Worm (Caenorhabditis elegans) whole organism, early embryonic: Measurements from ENCODE around the gene R08E3.1.

Source experiments
- B0310.2 ChIP-seq: sonication (generic microtip); optimal IDR thresholded peaks from 2 replicates; lab custom pipeline; 2016; ENCODE audit warnings: mild to moderate bottlenecking, missing genetic modification characterization, missing compliant biosample characterization
- F13C5.2 ChIP-seq: sonication (generic microtip); optimal IDR thresholded peaks from 2 replicates; lab custom pipeline; 2017; ENCODE audit warnings: mild to moderate bottlenecking, missing genetic modification characterization, inconsistent platforms, missing compliant biosample characterization
- aly-1 ChIP-seq: sonication (generic microtip); optimal IDR thresholded peaks from 2 replicates; lab custom pipeline; 2016; ENCODE audit warnings: missing genetic modification characterization, missing compliant biosample characterization
- ama-1 ChIP-seq: fragments of 150-350 bp; optimal IDR thresholded peaks from 2 replicates; lab custom pipeline; 2014
- ceh-13 ChIP-seq: fragments of 200-800 bp; sonication (Bioruptor generic); optimal IDR thresholded peaks from 2 replicates; lab custom pipeline; 2018; ENCODE audit warnings: mild to moderate bottlenecking, missing genetic modification characterization, missing compliant biosample characterization
- ceh-36 ChIP-seq: sonication (generic microtip); optimal IDR thresholded peaks from 2 replicates; lab custom pipeline; 2016; ENCODE audit warnings: missing genetic modification characterization, inconsistent platforms, missing compliant biosample characterization
- ets-7 ChIP-seq: sonication (generic microtip); optimal IDR thresholded peaks from 2 replicates; lab custom pipeline; 2016; ENCODE audit warnings: missing genotype, missing genetic modification characterization, missing compliant biosample characterization
- flt-1 ChIP-seq: fragments of 200-800 bp; sonication (Bioruptor generic); IDR thresholded peaks from 2 replicates; pipeline ENCODE4 v1.3.6; 2022; ENCODE audit warnings: missing genetic modification characterization, missing compliant biosample characterization
- hmbx-1 ChIP-seq: sonication (generic microtip); optimal IDR thresholded peaks from 2 replicates; lab custom pipeline; 2016; ENCODE audit warnings: mild to moderate bottlenecking, missing genetic modification characterization, missing compliant biosample characterization
- hmg-4 ChIP-seq: fragments of 200-800 bp; sonication (Bioruptor generic); optimal IDR thresholded peaks from 2 replicates; lab custom pipeline; 2018; ENCODE audit warnings: mild to moderate bottlenecking, missing genetic modification characterization, missing compliant biosample characterization
- hnd-1 ChIP-seq: sonication (generic microtip); optimal IDR thresholded peaks from 2 replicates; lab custom pipeline; 2016; ENCODE audit warnings: missing genetic modification characterization, missing compliant biosample characterization
- pes-1 ChIP-seq: fragments of 200-800 bp; sonication (Bioruptor generic); IDR thresholded peaks from 2 replicates; pipeline ENCODE4 v1.3.6; 2022; ENCODE audit warnings: missing genetic modification reagents, missing genetic modification characterization, missing compliant biosample characterization
- scrt-1 ChIP-seq: fragments of 200-800 bp; sonication (Bioruptor generic); IDR thresholded peaks from 2 replicates; pipeline ENCODE4 v1.3.6; 2022; ENCODE audit warnings: missing genetic modification characterization, missing compliant biosample characterization
- sea-1 ChIP-seq: fragments of 200-800 bp; sonication (Bioruptor generic); conservative IDR thresholded peaks from 2 replicates; pipeline ENCODE4 v1.3.6; 2022; ENCODE audit warnings: missing genetic modification characterization, missing compliant biosample characterization
- tbx-11 ChIP-seq: fragments of 200-800 bp; sonication (Bioruptor generic); IDR thresholded peaks from 2 replicates; pipeline ENCODE4 v1.3.6; 2022; ENCODE audit warnings: missing genetic modification characterization, missing compliant biosample characterization
- tbx-37 ChIP-seq: fragments of 200-800 bp; sonication (Bioruptor generic); conservative IDR thresholded peaks from 2 replicates; pipeline ENCODE4 v1.3.6; 2022; ENCODE audit warnings: missing genetic modification reagents, missing genetic modification characterization, missing compliant biosample characterization
- tra-4 ChIP-seq: sonication (generic microtip); optimal IDR thresholded peaks from 2 replicates; lab custom pipeline; 2017; ENCODE audit warnings: missing genetic modification characterization, missing compliant biosample characterization

R08E3.1 gene

ce11 chrX:4809189-4809588 lies 13.3 kb upstream of the R08E3.1 start:
- TF ChIP-seq tra-4 = no peak
- no peak for TF ChIP-seq tbx-37 (GFP tag; lab: Robert Waterston, UW)
- TF ChIP-seq hmbx-1 (tag; lab: Kevin White, UChicago) = no peak
- no peak for TF ChIP-seq ets-7 (tag; lab: Kevin White, UChicago)
- TF ChIP-seq hmg-4 (GFP tag; lab: Kevin White, UChicago) = no peak
- no peak for TF ChIP-seq F13C5.2
- no peak for TF ChIP-seq ceh-36 (tag; lab: Kevin White, UChicago)
- TF ChIP-seq ceh-13 (GFP tag; lab: Kevin White, UChicago) = no peak

ce11 chrX:4809753-4810424 lies 12.6 kb upstream of the R08E3.1 start:
- no peak for TF ChIP-seq B0310.2 (tag; lab: Kevin White, UChicago)
- no peak for TF ChIP-seq scrt-1 (GFP tag; lab: Robert Waterston, UW)
- no peak for TF ChIP-seq tra-4
- no peak for TF ChIP-seq ceh-13 (GFP tag; lab: Kevin White, UChicago)
- no peak for TF ChIP-seq ceh-36 (tag; lab: Kevin White, UChicago)
- TF ChIP-seq tbx-11 (GFP tag; lab: Robert Waterston, UW) = no peak

DNA sequence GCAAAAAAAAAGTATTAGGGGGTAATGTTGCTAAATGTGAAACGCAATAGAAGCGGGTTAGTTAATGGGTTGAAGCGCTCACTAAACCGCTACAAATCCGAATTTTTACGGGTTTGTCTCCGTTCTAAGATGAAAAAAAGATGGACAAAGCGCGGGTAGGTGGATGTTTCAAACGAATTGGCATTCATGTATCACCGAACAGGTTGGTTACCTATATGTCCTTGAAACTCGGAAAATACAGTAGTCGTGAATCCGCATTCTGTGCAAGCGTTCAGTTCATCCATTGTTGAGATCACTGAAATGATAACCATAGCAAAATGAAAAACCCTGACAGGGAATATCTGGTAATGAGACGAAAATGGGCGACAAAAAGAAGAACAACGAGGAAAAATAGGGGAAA lies 11.2 kb upstream of the R08E3.1 start, which contains the start of gene ztf-16:
Gene ztf-16, minus strand, starts transcription at position 299 of the 400 bp plus-strand sequence.
- TF ChIP-seq B0310.2 (tag; lab: Kevin White, UChicago) (no peak), ceh-13 (GFP tag; lab: Kevin White, UChicago) (no peak), sea-1 (no peak), tra-4 (no peak), pes-1 (GFP tag; lab: Robert Waterston, UW) (no peak), tbx-11 (GFP tag; lab: Robert Waterston, UW) (no peak), F13C5.2 (no peak), aly-1 (tag; lab: Kevin White, UChicago) (no peak), flt-1 (GFP tag; lab: Robert Waterston, UW) (no peak), hnd-1 (tag; lab: Kevin White, UChicago) (no peak), hmbx-1 (tag; lab: Kevin White, UChicago) (no peak), ceh-36 (tag; lab: Kevin White, UChicago) (no peak), hmg-4 (GFP tag; lab: Kevin White, UChicago) (no peak), tbx-37 (GFP tag; lab: Robert Waterston, UW) (no peak), ama-1 (lab: Kevin White, UChicago) (no peak), ets-7 (tag; lab: Kevin White, UChicago) (no peak), scrt-1 (GFP tag; lab: Robert Waterston, UW) (no peak)

ce11 chrX:4813115-4813732 lies 9.2 kb upstream of the R08E3.1 start:
- TF ChIP-seq aly-1 (tag; lab: Kevin White, UChicago) (peak; percentile 71), F13C5.2 (no peak)

- TF ChIP-seq hmbx-1 (tag; lab: Kevin White, UChicago) = no peak
- no peak for TF ChIP-seq tbx-37 (GFP tag; lab: Robert Waterston, UW)
- no peak for TF ChIP-seq hmg-4 (GFP tag; lab: Kevin White, UChicago)
- TF ChIP-seq ama-1 (lab: Kevin White, UChicago) = no peak
- no peak for TF ChIP-seq scrt-1 (GFP tag; lab: Robert Waterston, UW)
- TF ChIP-seq B0310.2 (tag; lab: Kevin White, UChicago) = no peak
- no peak for TF ChIP-seq F13C5.2
- no peak for TF ChIP-seq tbx-11 (GFP tag; lab: Robert Waterston, UW)
- no peak for TF ChIP-seq tra-4
- TF ChIP-seq ets-7 (tag; lab: Kevin White, UChicago) = no peak
Observed at ce11 chrX:4818252-4818651, 4.2 kb upstream of the R08E3.1 start, which contains the start of gene R08E3.3. Gene R08E3.3 (plus strand): TSS chrX:4818593.

ce11 chrX:4818872-4819271 lies 3.6 kb upstream of the R08E3.1 start:
- TF ChIP-seq sea-1 (no peak), ceh-36 (tag; lab: Kevin White, UChicago) (no peak), scrt-1 (GFP tag; lab: Robert Waterston, UW) (no peak), tra-4 (no peak), aly-1 (tag; lab: Kevin White, UChicago) (no peak), hnd-1 (tag; lab: Kevin White, UChicago) (no peak), tbx-37 (GFP tag; lab: Robert Waterston, UW) (no peak), ama-1 (lab: Kevin White, UChicago) (no peak), hmbx-1 (tag; lab: Kevin White, UChicago) (no peak), flt-1 (GFP tag; lab: Robert Waterston, UW) (no peak), B0310.2 (tag; lab: Kevin White, UChicago) (no peak), ets-7 (tag; lab: Kevin White, UChicago) (no peak), tbx-11 (GFP tag; lab: Robert Waterston, UW) (no peak), ceh-13 (GFP tag; lab: Kevin White, UChicago) (no peak), hmg-4 (GFP tag; lab: Kevin White, UChicago) (no peak)

ce11 chrX:4821602-4822001 lies 845 bp upstream of the R08E3.1 start:
- TF ChIP-seq tbx-11 (GFP tag; lab: Robert Waterston, UW) = no peak
- TF ChIP-seq ceh-13 (GFP tag; lab: Kevin White, UChicago) = no peak
- TF ChIP-seq B0310.2 (tag; lab: Kevin White, UChicago) = no peak
- TF ChIP-seq scrt-1 (GFP tag; lab: Robert Waterston, UW) = no peak
- TF ChIP-seq ceh-36 (tag; lab: Kevin White, UChicago) = no peak
- TF ChIP-seq hmg-4 (GFP tag; lab: Kevin White, UChicago) = no peak
- no peak for TF ChIP-seq hmbx-1 (tag; lab: Kevin White, UChicago)
- no peak for TF ChIP-seq flt-1 (GFP tag; lab: Robert Waterston, UW)
